Worm (Caenorhabditis elegans) whole organism, L3 larva: ENCODE data around the gene rev-1.

Source experiments
- ama-1 ChIP-seq: fragments of 150-350 bp; optimal IDR thresholded peaks from 2 replicates; lab custom pipeline; 2018
- elt-3 ChIP-seq, 3 experiments: fragments of 150-350 bp in 1 of 3; sonication (generic microtip) in 2 of 3; optimal IDR thresholded peaks; 2 replicates in 2 of 3; 4 replicates in 1 of 3; lab custom pipeline; 2014 to 2017; ENCODE audit warnings: missing biosample characterization in 3 of 3, missing genetic modification characterization in 3 of 3
- fos-1 ChIP-seq: fragments of 150-350 bp; optimal IDR thresholded peaks from 2 replicates; lab custom pipeline; 2014; ENCODE audit warnings: missing biosample characterization, missing genetic modification characterization
- pqm-1 ChIP-seq: fragments of 150-350 bp; optimal IDR thresholded peaks from 2 replicates; lab custom pipeline; 2017; ENCODE audit warnings: missing biosample characterization, missing genetic modification characterization, inconsistent platforms
- sea-2 ChIP-seq: fragments of 150-350 bp; sonication (generic microtip); optimal IDR thresholded peaks from 4 replicates; lab custom pipeline; 2014; ENCODE audit warnings: missing biosample characterization, missing genetic modification reagents, missing genetic modification characterization
- tbx-2 ChIP-seq: sonication (generic microtip); optimal IDR thresholded peaks from 2 replicates; lab custom pipeline; 2016; ENCODE audit warnings: mild to moderate bottlenecking, missing genetic modification characterization, missing compliant biosample characterization
- unc-39 ChIP-seq: sonication (generic microtip); optimal IDR thresholded peaks from 4 replicates; lab custom pipeline; 2017; ENCODE audit warnings: missing biosample characterization, missing genetic modification characterization

- TF ChIP-seq fos-1 (no peak), elt-3 (tag; optimal IDR thresholded peaks at IDR 0.05; lab: Kevin White, UChicago) (no peak), unc-39 (tag; lab: Kevin White, UChicago) (no peak), pqm-1 (tag; lab: Kevin White, UChicago) (no peak), ama-1 (no peak), sea-2 (GFP tag; lab: Kevin White, UChicago) (no peak), tbx-2 (tag; lab: Kevin White, UChicago) (no peak)
Measured at ce11 chrII:7938078-7938477, 37.7 kb downstream of the rev-1 start, which contains the start of gene ZK669.2.
